Fruit fly (Drosophila melanogaster): ENCODE measurements around the gene CG14384.

DNA sequence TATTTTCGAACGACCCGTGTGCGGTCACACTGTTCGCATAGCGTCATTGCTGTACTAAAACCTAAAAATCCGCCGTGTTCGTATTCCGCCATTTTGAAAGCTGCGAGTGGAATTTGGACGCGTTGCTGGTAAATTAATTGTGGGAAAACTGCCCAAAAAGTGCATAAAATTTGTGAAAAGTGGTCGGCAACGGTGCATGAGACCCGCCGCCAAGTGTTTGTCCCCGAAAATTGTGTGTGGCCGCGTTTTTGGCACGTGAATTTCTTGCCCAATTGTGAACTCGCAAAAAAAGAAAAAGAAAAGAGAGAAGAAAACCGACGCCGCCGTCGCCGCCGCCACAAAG lies 44.1 kb upstream of the CG14384 start, which contains the start of gene CtBP:
- TF ChIP-seq CG8478 (optimal IDR thresholded peaks at IDR 0.05) (no peak), CTCF (optimal IDR thresholded peaks at IDR 0.05) (no peak)

All from S2 (cell line).